Fruit fly (Drosophila melanogaster) whole organism, embryonic: ENCODE results near the gene Max.

Experiments
- Atf-2 ChIP-seq: fragments of 200-800 bp; sonication (Bioruptor generic); optimal IDR thresholded peaks from 2 replicates; lab custom pipeline; 2016; ENCODE audit warnings: missing biosample characterization, missing genetic modification characterization
- CG11398 ChIP-seq: fragments of 200-800 bp; sonication (Bioruptor generic); optimal IDR thresholded peaks from 2 replicates; lab custom pipeline; 2016; ENCODE audit warnings: missing biosample characterization, missing genetic modification characterization
- CG12236 ChIP-seq: fragments of 200-800 bp; sonication (Bioruptor generic); optimal IDR thresholded peaks from 2 replicates; lab custom pipeline; 2016; ENCODE audit warnings: missing biosample characterization, missing genetic modification characterization
- CG13894 ChIP-seq: fragments of 200-800 bp; sonication (Bioruptor generic); optimal IDR thresholded peaks from 3 replicates; lab custom pipeline; 2018; ENCODE audit warnings: missing biosample characterization, mild to moderate bottlenecking, missing genetic modification characterization, moderate library complexity
- CG17186 ChIP-seq: fragments of 200-800 bp; sonication (Bioruptor generic); optimal IDR thresholded peaks from 3 replicates; lab custom pipeline; 2017; ENCODE audit warnings: missing biosample characterization, missing genetic modification reagents, missing genetic modification characterization
- CG17568 ChIP-seq: fragments of 200-800 bp; sonication (Bioruptor generic); optimal IDR thresholded peaks from 2 replicates; lab custom pipeline; 2018; ENCODE audit warnings: missing biosample characterization, mild to moderate bottlenecking, missing genetic modification characterization, moderate library complexity
- CG17612 ChIP-seq: fragments of 200-800 bp; sonication (Bioruptor generic); IDR thresholded peaks from 2 replicates; pipeline ENCODE4 v1.3.6; 2022; ENCODE audit warnings: missing biosample characterization, missing genetic modification characterization
- CG18262 ChIP-seq: fragments of 200-800 bp; optimal IDR thresholded peaks from 3 replicates; lab custom pipeline; 2019; ENCODE audit warnings: missing biosample characterization, mild to moderate bottlenecking, missing genetic modification characterization, moderate library complexity
- CG30403 ChIP-seq: fragments of 200-800 bp; sonication (Bioruptor generic); optimal IDR thresholded peaks from 3 replicates; lab custom pipeline; 2016; ENCODE audit warnings: missing biosample characterization, missing genetic modification characterization
- CG31388 ChIP-seq: fragments of 200-800 bp; sonication (Bioruptor generic); optimal IDR thresholded peaks from 2 replicates; lab custom pipeline; 2016; ENCODE audit warnings: missing biosample characterization, missing genetic modification characterization
- CG3847 ChIP-seq: fragments of 200-800 bp; sonication (Bioruptor generic); IDR thresholded peaks from 2 replicates; pipeline ENCODE4 v1.3.6; 2022; ENCODE audit warnings: missing biosample characterization, missing genetic modification characterization
- CG4328 ChIP-seq: fragments of 200-800 bp; sonication (Bioruptor generic); optimal IDR thresholded peaks from 3 replicates; lab custom pipeline; 2017; ENCODE audit warnings: missing biosample characterization, missing genetic modification reagents, missing genetic modification characterization
- CG6854 ChIP-seq: fragments of 200-800 bp; sonication (Bioruptor generic); optimal IDR thresholded peaks from 3 replicates; lab custom pipeline; 2017; ENCODE audit warnings: missing biosample characterization, mild to moderate bottlenecking, missing genetic modification characterization
- CG7556 ChIP-seq: fragments of 200-800 bp; sonication (Bioruptor generic); optimal IDR thresholded peaks from 2 replicates; lab custom pipeline; 2017; ENCODE audit warnings: missing biosample characterization, mild to moderate bottlenecking, missing genetic modification characterization
- CG7987 ChIP-seq: fragments of 200-800 bp; sonication (Bioruptor generic); optimal IDR thresholded peaks from 2 replicates; lab custom pipeline; 2018; ENCODE audit warnings: missing biosample characterization, mild to moderate bottlenecking, missing genetic modification characterization, moderate library complexity
- CG8478 ChIP-seq: fragments of >200 bp; optimal IDR thresholded peaks from 2 replicates; lab custom pipeline; 2018
- CG8765 ChIP-seq: fragments of 200-800 bp; sonication (Bioruptor generic); IDR thresholded peaks from 2 replicates; pipeline ENCODE4 v1.3.6; 2022; ENCODE audit warnings: missing biosample characterization, missing genetic modification characterization
- CoRest ChIP-seq: fragments of 200-800 bp; sonication (Bioruptor generic); optimal IDR thresholded peaks from 3 replicates; lab custom pipeline; 2018; ENCODE audit warnings: missing biosample characterization, mild to moderate bottlenecking, missing genetic modification characterization, moderate library complexity
- Dip2 ChIP-seq: fragments of 200-800 bp; sonication (Bioruptor generic); IDR thresholded peaks from 2 replicates; pipeline ENCODE4 v1.3.6; 2022; ENCODE audit warnings: missing biosample characterization, missing genetic modification characterization
- Dp ChIP-seq: fragments of 200-800 bp; sonication (Bioruptor generic); optimal IDR thresholded peaks from 2 replicates; lab custom pipeline; 2018; ENCODE audit warnings: missing biosample characterization, mild to moderate bottlenecking, missing genetic modification characterization, moderate library complexity
- ERR ChIP-seq: fragments of 200-800 bp; sonication (Bioruptor generic); optimal IDR thresholded peaks from 2 replicates; lab custom pipeline; 2016; ENCODE audit warnings: missing biosample characterization, missing genetic modification characterization
- Fer2 ChIP-seq: fragments of 200-800 bp; sonication (Bioruptor generic); optimal IDR thresholded peaks from 2 replicates; lab custom pipeline; 2018; ENCODE audit warnings: missing biosample characterization, mild to moderate bottlenecking, missing genetic modification characterization, moderate library complexity
- Gug ChIP-seq: fragments of 200-800 bp; sonication (Bioruptor generic); IDR thresholded peaks from 4 replicates; pipeline ENCODE4 v1.3.6; 2022; ENCODE audit warnings: missing biosample characterization, missing genetic modification characterization
- H15 ChIP-seq: fragments of 200-800 bp; sonication (Bioruptor generic); IDR thresholded peaks from 3 replicates; pipeline ENCODE4 v1.3.6; 2022; ENCODE audit warnings: missing biosample characterization, missing genetic modification characterization
- Lhr ChIP-seq: fragments of 200-800 bp; sonication (Bioruptor generic); optimal IDR thresholded peaks from 3 replicates; lab custom pipeline; 2017; ENCODE audit warnings: mild to moderate bottlenecking, missing biosample characterization, missing genetic modification reagents, missing genetic modification characterization
- Med ChIP-seq: fragments of 200-800 bp; sonication (Bioruptor generic); peaks from one replicate; lab custom pipeline; 2016; ENCODE audit warnings: missing biosample characterization, missing genetic modification characterization, mild to moderate bottlenecking, inconsistent platforms, moderate library complexity
- cato ChIP-seq: fragments of 200-800 bp; sonication (Bioruptor generic); optimal IDR thresholded peaks from 2 replicates; lab custom pipeline; 2016; ENCODE audit warnings: missing biosample characterization, missing genetic modification characterization, borderline replicate concordance
- corto ChIP-seq: fragments of 200-800 bp; sonication (Bioruptor generic); optimal IDR thresholded peaks from 2 replicates; lab custom pipeline; 2016; ENCODE audit warnings: missing biosample characterization, mild to moderate bottlenecking, missing genetic modification characterization, moderate library complexity
- dati ChIP-seq: fragments of 200-800 bp; sonication (Bioruptor generic); IDR thresholded peaks from 2 replicates; pipeline ENCODE4 v1.3.6; 2022; ENCODE audit warnings: missing biosample characterization, missing genetic modification characterization
- dm ChIP-seq: fragments of 200-800 bp; sonication (Bioruptor generic); optimal IDR thresholded peaks from 3 replicates; lab custom pipeline; 2016; ENCODE audit warnings: missing biosample characterization, missing genetic modification characterization
- dmrt99B ChIP-seq: fragments of 200-800 bp; sonication (Bioruptor generic); optimal IDR thresholded peaks from 2 replicates; lab custom pipeline; 2018; ENCODE audit warnings: missing biosample characterization, mild to moderate bottlenecking, missing genetic modification characterization, moderate library complexity
- ems ChIP-seq: fragments of 200-800 bp; sonication (Bioruptor generic); optimal IDR thresholded peaks from 3 replicates; lab custom pipeline; 2016; ENCODE audit warnings: missing biosample characterization, missing genetic modification characterization
- ewg ChIP-seq: fragments of 200-800 bp; sonication (Bioruptor generic); optimal IDR thresholded peaks from 3 replicates; lab custom pipeline; 2017; ENCODE audit warnings: mild to moderate bottlenecking, missing biosample characterization, missing genetic modification reagents, missing genetic modification characterization
- exex ChIP-seq: fragments of 200-800 bp; sonication (Bioruptor generic); optimal IDR thresholded peaks from 4 replicates; lab custom pipeline; 2018; ENCODE audit warnings: missing biosample characterization, mild to moderate bottlenecking, missing genetic modification characterization, moderate library complexity
- grn ChIP-seq: fragments of 200-800 bp; sonication (Bioruptor generic); optimal IDR thresholded peaks from 3 replicates; lab custom pipeline; 2017; ENCODE audit warnings: missing biosample characterization, missing genetic modification characterization
- gsb ChIP-seq: fragments of 200-800 bp; sonication (Bioruptor generic); IDR thresholded peaks from 2 replicates; pipeline ENCODE4 v1.3.6; 2022; ENCODE audit warnings: missing biosample characterization, missing genetic modification characterization
- h ChIP-seq: fragments of >200 bp; optimal IDR thresholded peaks from 2 replicates; lab custom pipeline; 2017
- hth ChIP-seq: fragments of >200 bp; optimal IDR thresholded peaks from 2 replicates; lab custom pipeline; 2017; ENCODE audit warnings: inconsistent platforms
- kay ChIP-seq: fragments of 200-800 bp; sonication (Bioruptor generic); optimal IDR thresholded peaks from 2 replicates; lab custom pipeline; 2016; ENCODE audit warnings: missing biosample characterization, missing genetic modification characterization
- ken ChIP-seq: fragments of 200-800 bp; sonication (Bioruptor generic); IDR thresholded peaks from 3 replicates; pipeline ENCODE4 v1.3.6; 2022; ENCODE audit warnings: missing biosample characterization, missing genetic modification characterization
- mam ChIP-seq: fragments of 200-800 bp; sonication (Bioruptor generic); optimal IDR thresholded peaks from 3 replicates; lab custom pipeline; 2016; ENCODE audit warnings: missing biosample characterization, missing genetic modification characterization
- pfk ChIP-seq: fragments of 200-800 bp; sonication (Bioruptor generic); optimal IDR thresholded peaks from 2 replicates; lab custom pipeline; 2018; ENCODE audit warnings: missing biosample characterization, mild to moderate bottlenecking, missing genetic modification characterization, moderate library complexity
- ro ChIP-seq: fragments of 200-800 bp; sonication (Bioruptor generic); IDR thresholded peaks from 2 replicates; pipeline ENCODE4 v1.3.6; 2022; ENCODE audit warnings: missing biosample characterization, missing genetic modification characterization
- seq ChIP-seq: fragments of 200-800 bp; sonication (Bioruptor generic); IDR thresholded peaks from 2 replicates; pipeline ENCODE4 v1.3.6; 2022; ENCODE audit warnings: missing biosample characterization, missing genetic modification characterization
- slp2 ChIP-seq: fragments of 200-800 bp; sonication (Bioruptor generic); optimal IDR thresholded peaks from 2 replicates; lab custom pipeline; 2016; ENCODE audit warnings: missing biosample characterization, missing genetic modification characterization
- sqz ChIP-seq: fragments of 200-800 bp; sonication (Bioruptor generic); optimal IDR thresholded peaks from 3 replicates; lab custom pipeline; 2018; ENCODE audit warnings: missing biosample characterization, mild to moderate bottlenecking, missing genetic modification characterization
- trh ChIP-seq: fragments of 200-800 bp; sonication (Bioruptor generic); optimal IDR thresholded peaks from 2 replicates; lab custom pipeline; 2016; ENCODE audit warnings: missing biosample characterization, missing genetic modification characterization
- wdn ChIP-seq: fragments of 200-800 bp; sonication (Bioruptor generic); IDR thresholded peaks from 2 replicates; pipeline ENCODE4 v1.3.6; 2022; ENCODE audit warnings: missing biosample characterization, missing genetic modification characterization
- wor ChIP-seq: fragments of 200-800 bp; sonication (Bioruptor generic); IDR thresholded peaks from 2 replicates; pipeline ENCODE4 v1.3.6; 2022; ENCODE audit warnings: missing biosample characterization, missing genetic modification characterization
- zfh1 ChIP-seq: fragments of 200-800 bp; sonication (Bioruptor generic); IDR thresholded peaks from 3 replicates; pipeline ENCODE4 v1.3.6; 2022; ENCODE audit warnings: missing biosample characterization, missing genetic modification characterization
- zfh2 ChIP-seq: fragments of 200-800 bp; sonication (Bioruptor generic); optimal IDR thresholded peaks from 2 replicates; lab custom pipeline; 2016; ENCODE audit warnings: missing biosample characterization, missing genetic modification characterization

The Max gene

dm6 chr3L:19254715-19255428, 9.1 kb downstream of the Max start, which contains the start of the genes mRpL21 and rept (continued):
- peak; percentile 42 for TF ChIP-seq Dp
- TF ChIP-seq CG30403 = peak; percentile 79
- no peak for TF ChIP-seq CG6854 (GFP tag; lab: Kevin White, UChicago)
- TF ChIP-seq dmrt99B (tag; lab: Kevin White, UChicago) = peak; percentile 39
- peak; percentile 54; the same call in 1 of the 3 replicates for TF ChIP-seq ken (GFP tag; lab: Robert Waterston, UW)
- TF ChIP-seq zfh1 = no peak
- peak; percentile 38 for TF ChIP-seq CG7556 (GFP tag; lab: Kevin White, UChicago)
- TF ChIP-seq ro (GFP tag; lab: Robert Waterston, UW) = no peak
- TF ChIP-seq ems (GFP tag; lab: Kevin White, UChicago) = peak; percentile 17
- TF ChIP-seq Fer2 (tag; lab: Kevin White, UChicago) = peak; percentile 2
- no peak for TF ChIP-seq corto (GFP tag; lab: Kevin White, UChicago)
- no peak for TF ChIP-seq slp2 (GFP tag; lab: Kevin White, UChicago)
- TF ChIP-seq exex (tag; lab: Kevin White, UChicago) = peak; percentile 8
- no peak for TF ChIP-seq pfk (GFP tag; lab: Kevin White, UChicago)
- no peak for TF ChIP-seq sqz (GFP tag; lab: Kevin White, UChicago)
- TF ChIP-seq wor (GFP tag; lab: Robert Waterston, UW) = no peak
- TF ChIP-seq CG31388 (GFP tag; lab: Kevin White, UChicago) = no peak
- TF ChIP-seq CG17568 (GFP tag; lab: Kevin White, UChicago) = peak; percentile 50
- no peak for TF ChIP-seq Lhr (GFP tag; lab: Kevin White, UChicago)
- no peak for TF ChIP-seq cato (GFP tag; lab: Kevin White, UChicago)
- TF ChIP-seq CoRest (tag; lab: Kevin White, UChicago) = peak; percentile 57
- no peak for TF ChIP-seq h (lab: Kevin White, UChicago)
- peak; percentile 16; the same call in 1 of the 2 replicates for TF ChIP-seq wdn (GFP tag; lab: Robert Waterston, UW)
- no peak for TF ChIP-seq dati
- TF ChIP-seq CG7987 (GFP tag; lab: Kevin White, UChicago) = peak; percentile 36
- no peak for TF ChIP-seq hth (lab: Kevin White, UChicago)
- TF ChIP-seq seq (GFP tag; lab: Robert Waterston, UW) = no peak
- TF ChIP-seq trh (GFP tag; lab: Kevin White, UChicago) = no peak
- TF ChIP-seq dm (GFP tag; lab: Kevin White, UChicago) = peak; percentile 94
- peak; percentile 66 for TF ChIP-seq mam
- TF ChIP-seq gsb (GFP tag; lab: Robert Waterston, UW) = no peak
- TF ChIP-seq zfh2 (GFP tag; lab: Kevin White, UChicago) = peak; percentile 74
- peak; percentile 16 for TF ChIP-seq CG11398 (GFP tag; lab: Kevin White, UChicago)
- TF ChIP-seq grn (GFP tag; lab: Kevin White, UChicago) = no peak
- no peak for TF ChIP-seq Dip2 (GFP tag; lab: Robert Waterston, UW)
- TF ChIP-seq CG12236 (GFP tag; lab: Kevin White, UChicago) = no peak
- peak; percentile 9 for TF ChIP-seq CG4328 (GFP tag; lab: Kevin White, UChicago)
- TF ChIP-seq CG17612 (GFP tag; lab: Robert Waterston, UW) = no peak
- peak; percentile 97 for TF ChIP-seq CG17186 (GFP tag; lab: Kevin White, UChicago)
- peak; percentile 26 for TF ChIP-seq CG8478 (lab: Kevin White, UChicago)
- TF ChIP-seq Gug = peak; percentile 45; the same call in 1 of the 4 replicates
- TF ChIP-seq CG18262 (tag; lab: Kevin White, UChicago) = peak; percentile 21
- no peak for TF ChIP-seq ERR (GFP tag; lab: Kevin White, UChicago)
- no peak for TF ChIP-seq kay (GFP tag; lab: Kevin White, UChicago)
- no peak for TF ChIP-seq CG8765 (GFP tag; lab: Robert Waterston, UW)
- peak; percentile 5 for TF ChIP-seq CG13894 (tag; lab: Kevin White, UChicago)
- peak; percentile 79 for TF ChIP-seq ewg (GFP tag; lab: Kevin White, UChicago)
- peak; percentile 96 for TF ChIP-seq Med (GFP tag; lab: Kevin White, UChicago)
- TF ChIP-seq Atf-2 (GFP tag; lab: Kevin White, UChicago) = peak; percentile 28
- TF ChIP-seq H15 = no peak
- TF ChIP-seq CG3847 (GFP tag; lab: Robert Waterston, UW) = peak; percentile 73
